Fruit fly (Drosophila melanogaster) whole organism, wandering third instar larva: ENCODE data around the gene Pcif1.

Experiments
- CG9705 ChIP-seq: fragments of 200-800 bp; sonication (Bioruptor generic); optimal IDR thresholded peaks from 2 replicates; lab custom pipeline; 2018; ENCODE audit warnings: missing biosample characterization, mild to moderate bottlenecking, missing genetic modification characterization
- Dif ChIP-seq: fragments of 200-275, 200-300 bp; sonication (Bioruptor generic); optimal IDR thresholded peaks from 2 replicates; lab custom pipeline; 2018; ENCODE audit warnings: missing biosample characterization, missing genetic modification characterization; ENCODE audit not compliant: partially characterized antibody
- GATAd ChIP-seq: sonication (Bioruptor generic); optimal IDR thresholded peaks from 2 replicates; lab custom pipeline; 2016; ENCODE audit warnings: missing biosample characterization, missing genetic modification characterization
- Mio ChIP-seq: sonication (Bioruptor generic); optimal IDR thresholded peaks from 2 replicates; lab custom pipeline; 2016; ENCODE audit warnings: missing biosample characterization, missing genetic modification characterization
- Rel ChIP-seq, 2 experiments: fragments of 200-800 bp; sonication (Bioruptor generic) in 1 of 2; optimal IDR thresholded peaks; 2 replicates in 1 of 2; 3 replicates in 1 of 2; lab custom pipeline; 2016 to 2019; ENCODE audit warnings: mild to moderate bottlenecking in 2 of 2, missing biosample characterization in 2 of 2, missing genetic modification characterization in 2 of 2, moderate library complexity in 1 of 2
- dl ChIP-seq, 2 experiments: fragments of 175-275, 200-275 bp in 1 of 2; fragments of 200-275 bp in 1 of 2; sonication (Bioruptor generic); optimal IDR thresholded peaks; lab custom pipeline; 2018; ENCODE audit warnings: mild to moderate bottlenecking in 2 of 2, missing biosample characterization in 2 of 2, missing genetic modification characterization in 2 of 2, moderate library complexity in 2 of 2; ENCODE audit not compliant: partially characterized antibody in 2 of 2, insufficient read depth in 1 of 2
- foxo ChIP-seq, 2 experiments: fragments of 200-800 bp; sonication (Bioruptor generic); optimal IDR thresholded peaks; 2 replicates in 1 of 2; 3 replicates in 1 of 2; lab custom pipeline; 2016 to 2017; ENCODE audit warnings: missing biosample characterization in 2 of 2, missing genetic modification characterization in 2 of 2
- lola ChIP-seq: fragments of >200 bp; optimal IDR thresholded peaks from 2 replicates; lab custom pipeline; 2017; ENCODE audit warnings: missing biosample characterization, missing genetic modification characterization
- pan ChIP-seq: fragments of >200 bp; optimal IDR thresholded peaks from 2 replicates; lab custom pipeline; 2017
- sv ChIP-seq: fragments of 200-800 bp; sonication (Bioruptor generic); optimal IDR thresholded peaks from 3 replicates; lab custom pipeline; 2016; ENCODE audit warnings: missing biosample characterization, missing genetic modification characterization
- usp ChIP-seq: fragments of >200 bp; optimal IDR thresholded peaks from 2 replicates; lab custom pipeline; 2017; ENCODE audit warnings: missing biosample characterization, missing genetic modification characterization

DNA sequence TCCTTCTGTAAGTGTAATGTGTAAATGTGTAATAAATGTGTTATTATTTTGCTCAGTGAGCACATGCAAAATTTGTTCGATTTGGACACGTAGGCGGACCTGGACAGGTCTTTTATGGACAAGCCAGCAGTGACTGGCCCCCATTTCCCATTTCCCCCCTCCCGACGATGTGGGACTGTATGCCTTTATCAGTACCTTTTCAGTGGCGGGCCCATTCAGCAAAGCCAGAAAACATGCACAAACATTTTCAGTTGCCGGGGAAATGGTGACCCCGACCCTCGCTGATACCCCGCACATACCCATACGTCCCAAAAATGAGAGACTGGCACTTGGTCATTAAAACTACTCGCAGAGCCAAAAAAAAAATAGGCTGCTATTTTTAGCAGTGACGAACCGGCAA is 49.7 kb downstream of the Pcif1 start:
- TF ChIP-seq Mio (GFP tag; lab: Kevin White, UChicago) (no peak), dl (GFP tag; optimal IDR thresholded peaks at IDR 0.05; lab: Kevin White, UChicago; ENCODE audit: insufficient read depth in 1 of 2, partially characterized antibody in 2 of 2) (no peak), Dif (GFP tag; lab: Kevin White, UChicago) (no peak), lola (GFP tag; lab: Kevin White, UChicago) (no peak), sv (GFP tag; lab: Kevin White, UChicago) (no peak), foxo (GFP tag; optimal IDR thresholded peaks at IDR 0.05; lab: Kevin White, UChicago) (no peak), CG9705 (no peak), pan (lab: Kevin White, UChicago) (no peak), GATAd (GFP tag; lab: Kevin White, UChicago) (no peak), usp (no peak), Rel (GFP tag; optimal IDR thresholded peaks at IDR 0.05; lab: Kevin White, UChicago) (no peak), Rel (tag; optimal IDR thresholded peaks at IDR 0.05; lab: Kevin White, UChicago) (no peak)
